Worm (Caenorhabditis elegans) whole organism, midembryonic: ENCODE measurements around the gene fbxc-49.
"Not testable (repeated sequence)": the region's sequence is repeated elsewhere in the genome, so short reads cannot be mapped to it uniquely, and the experiment has no call there.

ENCODE experiments used
- T22C8.4 ChIP-seq: fragments of 200-800 bp; sonication (Bioruptor generic); IDR thresholded peaks from 2 replicates; pipeline ENCODE4 v1.3.6; 2022; ENCODE audit warnings: missing genetic modification characterization, missing compliant biosample characterization
- cog-1 ChIP-seq: sonication (generic microtip); optimal IDR thresholded peaks from 2 replicates; lab custom pipeline; 2016; ENCODE audit warnings: missing genetic modification characterization, missing compliant biosample characterization
- flt-1 ChIP-seq: fragments of 200-800 bp; sonication (Bioruptor generic); IDR thresholded peaks from 2 replicates; pipeline ENCODE4 v1.3.6; 2022; ENCODE audit warnings: missing genetic modification characterization, missing compliant biosample characterization
- klf-2 ChIP-seq: fragments of 200-800 bp; sonication (Bioruptor generic); conservative IDR thresholded peaks from 2 replicates; pipeline ENCODE4 v1.3.6; 2022; ENCODE audit warnings: missing genetic modification reagents, missing genetic modification characterization, missing compliant biosample characterization
- med-1 ChIP-seq: sonication (generic microtip); optimal IDR thresholded peaks from 2 replicates; lab custom pipeline; 2017; ENCODE audit warnings: missing genetic modification characterization, mild to moderate bottlenecking, missing compliant biosample characterization, antibody characterized with exemption, missing genetic modification reagents; ENCODE audit not compliant: insufficient read depth
- ref-1 ChIP-seq: fragments of 200-800 bp; sonication (Bioruptor generic); conservative IDR thresholded peaks from 2 replicates; pipeline ENCODE4 v1.3.6; 2022; ENCODE audit warnings: missing genetic modification reagents, missing genetic modification characterization, missing compliant biosample characterization
- tab-1 ChIP-seq: fragments of 200-800 bp; sonication (Bioruptor generic); IDR thresholded peaks from 2 replicates; pipeline ENCODE4 v1.3.6; 2022; ENCODE audit warnings: missing genetic modification characterization, missing compliant biosample characterization
- ztf-29 ChIP-seq: fragments of 200-800 bp; sonication (Bioruptor generic); IDR thresholded peaks from 2 replicates; pipeline ENCODE4 v1.3.6; 2022; ENCODE audit warnings: missing genetic modification reagents, missing genetic modification characterization, missing compliant biosample characterization

DNA sequence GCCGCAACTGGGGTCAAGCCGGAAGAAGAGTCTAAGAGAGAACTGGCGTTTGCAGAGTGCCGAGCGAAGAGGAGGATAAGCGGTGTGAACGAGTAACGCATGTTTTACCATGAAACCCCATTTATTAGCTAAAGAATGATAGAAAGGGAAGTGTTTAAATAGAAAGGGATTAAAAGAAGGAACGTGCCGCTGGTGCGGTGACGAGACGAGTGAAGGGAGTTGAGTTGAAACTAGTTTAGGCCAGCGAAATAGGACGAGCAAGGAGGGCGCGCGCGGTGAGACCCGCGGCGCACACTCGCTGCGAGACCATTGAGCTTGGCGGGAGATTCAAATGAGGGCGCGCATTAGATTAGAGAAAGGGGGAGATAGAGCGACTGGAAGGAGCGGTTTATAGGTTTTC lies 37.4 kb upstream of the fbxc-49 start, which contains the start of gene math-1:
- TF ChIP-seq T22C8.4 (GFP tag; lab: Robert Waterston, UW); tab-1 (GFP tag; lab: Robert Waterston, UW); klf-2 (GFP tag; lab: Robert Waterston, UW); cog-1 (tag; lab: Kevin White, UChicago); ztf-29 (GFP tag; lab: Robert Waterston, UW); flt-1 (GFP tag; lab: Robert Waterston, UW); med-1 (GFP tag; lab: Kevin White, UChicago); ref-1: not testable (repeated sequence)
